Fruit fly (Drosophila melanogaster): ENCODE results near the gene CG5024.

CG5024 gene

DNA sequence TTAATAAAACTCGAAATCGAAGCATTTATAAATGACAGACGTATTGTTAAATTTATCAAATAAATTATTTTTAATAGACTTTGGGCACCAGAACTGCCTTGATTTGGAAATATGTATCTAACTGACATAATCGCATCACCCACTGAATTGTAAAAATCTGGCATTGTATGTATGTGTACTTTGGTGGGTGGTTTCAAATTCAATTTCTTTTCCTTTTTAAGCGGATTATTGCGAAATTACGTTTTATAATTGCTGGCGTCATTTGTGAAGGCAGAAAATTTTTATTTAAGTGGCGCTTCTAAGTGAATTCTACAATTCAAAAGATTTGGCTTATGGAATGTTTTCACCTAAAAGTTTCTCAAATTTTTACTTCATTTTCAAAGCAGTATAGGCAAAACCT lies 32.7 kb upstream of the CG5024 start, which contains the start of gene CG4956:
TSS of gene CG4956 (minus strand) at position 101 of the 400 bp plus-strand sequence.
- TF ChIP-seq Clk (GFP tag; optimal IDR thresholded peaks at IDR 0.05) (no peak), Hr96 (GFP tag; optimal IDR thresholded peaks at IDR 0.05) (no peak), cic (GFP tag; optimal IDR thresholded peaks at IDR 0.05) (no peak), toe (GFP tag; optimal IDR thresholded peaks at IDR 0.05) (no peak), cnc (optimal IDR thresholded peaks at IDR 0.05) (no peak)

DNA sequence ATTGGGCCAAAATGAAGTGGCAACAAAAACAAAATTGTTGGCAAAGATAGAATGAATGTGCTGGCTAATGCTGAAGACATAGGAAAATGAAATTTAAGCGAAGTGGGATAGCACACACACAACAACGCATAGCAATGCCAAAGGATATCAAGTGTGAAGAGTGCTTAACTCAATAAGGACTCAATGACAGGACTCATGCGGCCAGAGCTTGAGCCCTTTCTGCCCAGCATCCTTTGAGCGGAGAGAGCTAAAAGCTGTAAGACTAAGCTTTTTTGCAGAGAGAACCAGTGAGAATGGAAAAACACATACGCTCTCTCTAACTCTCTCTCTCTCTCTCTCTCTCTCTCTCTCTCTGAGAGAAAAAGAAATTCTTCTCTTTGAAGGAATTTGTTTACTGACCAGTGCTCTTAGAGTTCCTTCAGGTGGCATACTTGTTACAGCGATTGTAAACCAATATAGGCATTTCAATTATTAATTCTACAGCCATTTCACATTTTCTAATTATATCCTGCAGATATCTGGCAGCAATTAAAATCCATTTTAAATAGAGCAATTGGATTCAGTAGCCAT lies 28.0 kb upstream of the CG5024 start:
- TF ChIP-seq toe (GFP tag; optimal IDR thresholded peaks at IDR 0.05) (no peak), CG7101 (tag; optimal IDR thresholded peaks at IDR 0.05) (no peak), ovo (GFP tag; optimal IDR thresholded peaks at IDR 0.05) (no peak), cic (GFP tag; optimal IDR thresholded peaks at IDR 0.05) (no peak)

DNA sequence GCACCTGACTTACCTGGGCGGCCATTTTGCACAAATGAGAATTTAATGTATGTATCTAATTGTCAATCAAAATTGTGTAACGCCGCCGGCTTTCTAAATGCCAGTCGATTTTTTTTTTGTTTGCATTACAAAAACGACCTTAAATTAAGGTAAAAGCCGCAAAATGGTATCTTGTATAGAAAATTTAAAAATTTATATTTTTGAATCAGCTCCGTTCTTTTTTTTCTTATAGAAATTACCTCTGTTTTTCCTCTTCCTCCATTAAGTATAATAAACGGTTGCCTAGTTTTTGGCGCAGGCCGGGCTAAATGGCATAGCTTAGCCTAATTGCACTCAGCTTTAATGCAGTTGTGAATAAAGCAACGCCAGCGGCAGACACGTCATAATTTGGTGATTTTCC lies 23.7 kb upstream of the CG5024 start, which contains the start of gene CG4960:
TSS of gene CG4960 (minus strand) at position 101 of the 400 bp plus-strand sequence.
- TF ChIP-seq CG33017 (tag; optimal IDR thresholded peaks at IDR 0.05) (no peak), CG5204 (GFP tag; optimal IDR thresholded peaks at IDR 0.05) (no peak), CG12768 (GFP tag; optimal IDR thresholded peaks at IDR 0.05) (no peak), CG1620 (GFP tag; optimal IDR thresholded peaks at IDR 0.05) (no peak), cnc (optimal IDR thresholded peaks at IDR 0.05) (no peak)

DNA sequence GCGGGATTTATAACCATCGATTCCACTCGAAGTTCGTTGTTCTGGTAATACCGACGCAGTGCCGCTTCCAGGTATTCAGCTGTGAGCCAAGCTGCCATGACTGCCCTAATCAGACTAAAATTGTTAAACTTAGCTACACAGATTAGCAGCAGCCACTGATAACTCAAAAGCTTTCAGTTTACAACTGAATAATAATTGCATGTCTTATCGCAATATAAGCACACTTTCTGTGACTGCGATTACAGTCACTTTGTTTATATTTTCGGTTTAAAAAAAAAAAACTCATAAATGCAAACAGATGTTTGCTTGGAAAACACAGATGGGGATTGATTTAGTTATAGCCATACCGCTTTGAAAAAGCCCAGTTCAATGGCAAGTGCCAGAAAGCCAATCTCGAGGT lies 21.5 kb upstream of the CG5024 start, which contains the start of gene CG31380:
TSS of gene CG31380 (minus strand) at position 101 of the 400 bp plus-strand sequence.
- no peak for TF ChIP-seq CG5204 (GFP tag; optimal IDR thresholded peaks at IDR 0.05)

DNA sequence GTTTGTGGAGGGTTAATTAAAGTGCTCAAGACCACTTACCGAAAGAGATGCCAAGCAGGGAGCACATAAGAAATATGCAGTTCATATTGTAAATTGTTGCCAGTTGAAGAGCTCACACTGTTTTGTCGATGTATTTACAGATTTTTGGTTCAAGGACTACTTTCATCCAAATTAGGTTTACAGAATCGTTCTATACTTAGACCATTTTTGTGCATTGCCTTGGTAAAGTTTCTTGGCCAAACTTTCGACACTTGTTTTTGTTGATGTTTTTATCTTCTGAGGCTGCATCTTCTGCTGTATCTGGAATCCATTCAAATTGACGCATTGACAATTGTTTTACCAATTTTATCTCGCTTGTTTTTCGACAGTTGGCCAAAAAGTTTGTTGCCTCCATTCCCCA lies 20.5 kb upstream of the CG5024 start, which contains the start of gene CG31093:
TSS of gene CG31093 (minus strand) at position 101 of the 400 bp plus-strand sequence.
- TF ChIP-seq CG33017 (tag; optimal IDR thresholded peaks at IDR 0.05), result no peak
- no peak for TF ChIP-seq CG7101 (tag; optimal IDR thresholded peaks at IDR 0.05)
- TF ChIP-seq CG11617 (GFP tag; optimal IDR thresholded peaks at IDR 0.05), result no peak
- TF ChIP-seq Hr96 (GFP tag; optimal IDR thresholded peaks at IDR 0.05), result no peak
- TF ChIP-seq Mnt (GFP tag; optimal IDR thresholded peaks at IDR 0.05), result no peak
- no peak for TF ChIP-seq Clk (GFP tag; optimal IDR thresholded peaks at IDR 0.05)
- TF ChIP-seq tj (GFP tag; optimal IDR thresholded peaks at IDR 0.05), result no peak
- TF ChIP-seq CG12768 (GFP tag; optimal IDR thresholded peaks at IDR 0.05), result no peak
- no peak for TF ChIP-seq cic (GFP tag; optimal IDR thresholded peaks at IDR 0.05)
- no peak for TF ChIP-seq bab1 (GFP tag; optimal IDR thresholded peaks at IDR 0.05)
- TF ChIP-seq ovo (GFP tag; optimal IDR thresholded peaks at IDR 0.05), result no peak

DNA sequence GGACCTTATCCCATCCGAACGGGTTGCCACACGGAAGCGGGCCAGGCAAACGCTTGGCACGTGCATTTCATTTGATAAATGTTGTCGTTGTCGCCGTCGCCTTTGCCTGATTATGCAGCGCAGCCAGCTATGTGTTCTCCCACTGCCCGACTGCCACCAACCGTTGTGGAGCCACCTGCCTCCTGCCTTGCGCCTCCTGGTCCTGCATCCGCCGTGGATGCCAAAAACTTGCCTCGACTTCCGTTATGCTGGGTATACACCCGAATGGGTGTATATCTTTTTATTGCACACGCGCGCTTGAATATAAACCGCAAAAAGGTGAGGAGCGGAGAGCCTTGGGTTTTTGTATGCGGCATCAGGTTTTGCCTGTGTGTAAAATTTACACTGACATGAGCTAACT lies 19.1 kb upstream of the CG5024 start:
- no peak for TF ChIP-seq Crg-1 (GFP tag; optimal IDR thresholded peaks at IDR 0.05)
- TF ChIP-seq CG5204 (GFP tag; optimal IDR thresholded peaks at IDR 0.05), result no peak
- TF ChIP-seq CG33017 (tag; optimal IDR thresholded peaks at IDR 0.05), result no peak
- TF ChIP-seq CG7101 (tag; optimal IDR thresholded peaks at IDR 0.05), result no peak
- TF ChIP-seq cnc (optimal IDR thresholded peaks at IDR 0.05), result no peak
- TF ChIP-seq Clk (GFP tag; optimal IDR thresholded peaks at IDR 0.05), result no peak
- TF ChIP-seq cic (GFP tag; optimal IDR thresholded peaks at IDR 0.05), result no peak
- TF ChIP-seq CG1620 (GFP tag; optimal IDR thresholded peaks at IDR 0.05), result no peak
- no peak for TF ChIP-seq CG12768 (GFP tag; optimal IDR thresholded peaks at IDR 0.05)

DNA sequence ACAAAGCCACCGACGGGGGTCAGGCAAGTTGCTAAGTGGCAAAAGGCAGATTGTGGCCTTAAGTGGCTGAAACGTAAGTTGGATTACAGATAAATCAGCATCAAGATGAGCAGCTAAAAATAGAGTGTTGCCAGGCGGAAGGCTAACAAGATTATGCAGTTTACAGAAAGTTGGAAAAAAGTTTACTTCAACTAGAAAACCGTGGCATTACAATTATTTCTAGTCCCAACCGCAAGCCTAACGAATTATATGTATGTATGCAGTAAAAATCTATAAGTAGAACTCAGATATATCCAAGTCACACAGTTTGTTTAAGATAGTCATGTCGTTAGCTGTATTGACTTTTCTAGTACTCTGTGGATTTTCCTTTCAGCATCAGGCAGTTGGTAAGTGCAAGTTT lies 4.8 kb upstream of the CG5024 start, which contains the start of gene BG642167:
TSS of gene BG642167 (plus strand) at position 301 of the 400 bp plus-strand sequence.
- TF ChIP-seq cic (GFP tag; optimal IDR thresholded peaks at IDR 0.05) (no peak), Clk (GFP tag; optimal IDR thresholded peaks at IDR 0.05) (no peak), CG11617 (GFP tag; optimal IDR thresholded peaks at IDR 0.05) (no peak), tj (GFP tag; optimal IDR thresholded peaks at IDR 0.05) (no peak), CG7101 (tag; optimal IDR thresholded peaks at IDR 0.05) (no peak), CG12768 (GFP tag; optimal IDR thresholded peaks at IDR 0.05) (no peak), CG5204 (GFP tag; optimal IDR thresholded peaks at IDR 0.05) (no peak)

DNA sequence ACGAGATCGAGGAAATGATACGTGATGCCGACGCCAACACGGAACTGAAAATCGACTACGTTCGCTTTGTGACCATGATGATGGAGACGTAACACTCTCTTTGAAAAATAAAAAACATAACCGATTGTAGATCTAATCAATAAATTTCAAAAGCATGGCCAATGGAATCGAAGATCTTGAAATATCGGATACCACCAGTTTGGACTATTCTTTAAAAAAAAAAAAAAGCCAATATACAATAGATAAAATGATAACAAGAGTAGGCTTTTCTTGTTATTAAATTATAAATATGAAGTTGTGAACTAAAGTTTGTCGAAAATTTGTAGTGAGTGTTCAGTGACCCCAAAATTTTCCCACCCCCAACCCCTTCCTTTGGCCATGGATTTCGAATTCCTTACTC lies 715 bp downstream of the CG5024 start, which contains the start of the genes Acam and CG17770:
TSS of gene Acam (plus strand) at position 301 of the 400 bp plus-strand sequence.
TSS of gene CG17770 (plus strand) at position 301 of the 400 bp plus-strand sequence.
- TF ChIP-seq CG12768 (GFP tag; optimal IDR thresholded peaks at IDR 0.05) (no peak), Clk (GFP tag; optimal IDR thresholded peaks at IDR 0.05) (no peak), bab1 (GFP tag; optimal IDR thresholded peaks at IDR 0.05) (no peak), Mnt (GFP tag; optimal IDR thresholded peaks at IDR 0.05) (no peak), CG11617 (GFP tag; optimal IDR thresholded peaks at IDR 0.05) (no peak), toe (GFP tag; optimal IDR thresholded peaks at IDR 0.05) (no peak), CG7101 (tag; optimal IDR thresholded peaks at IDR 0.05) (no peak), tj (GFP tag; optimal IDR thresholded peaks at IDR 0.05) (no peak), CG33017 (tag; optimal IDR thresholded peaks at IDR 0.05) (no peak), Crg-1 (GFP tag; optimal IDR thresholded peaks at IDR 0.05) (no peak), CG14711 (tag; optimal IDR thresholded peaks at IDR 0.05) (no peak), cic (GFP tag; optimal IDR thresholded peaks at IDR 0.05) (no peak), pad (GFP tag; optimal IDR thresholded peaks at IDR 0.05) (no peak)

Measured in whole organism, adult.